Fruit fly (Drosophila melanogaster) whole organism, embryonic: Measurements from ENCODE around the gene spas.

Experiments used
- Aef1 ChIP-seq: fragments of 200-800 bp; sonication (Bioruptor generic); IDR thresholded peaks from 3 replicates; pipeline ENCODE4 v1.3.6; 2022; ENCODE audit warnings: missing biosample characterization, missing genetic modification characterization
- BtbVII ChIP-seq: fragments of 200-800 bp; sonication (Bioruptor generic); optimal IDR thresholded peaks from 3 replicates; lab custom pipeline; 2017; ENCODE audit warnings: missing biosample characterization, mild to moderate bottlenecking, missing genetic modification characterization
- CG10267 ChIP-seq: fragments of 200-800 bp; sonication (Bioruptor generic); optimal IDR thresholded peaks from 2 replicates; lab custom pipeline; 2018; ENCODE audit warnings: missing biosample characterization, mild to moderate bottlenecking, missing genetic modification characterization, moderate library complexity
- CG11456 ChIP-seq: fragments of 200-800 bp; sonication (Bioruptor generic); IDR thresholded peaks from 3 replicates; pipeline ENCODE4 v1.3.6; 2022; ENCODE audit warnings: missing biosample characterization, missing genetic modification characterization
- CG12769 ChIP-seq: fragments of 200-800 bp; sonication (Bioruptor generic); optimal IDR thresholded peaks from 2 replicates; lab custom pipeline; 2019; ENCODE audit warnings: missing biosample characterization, mild to moderate bottlenecking, missing genetic modification characterization, moderate library complexity
- CG13424 ChIP-seq: fragments of 200-800 bp; sonication (Bioruptor generic); optimal IDR thresholded peaks from 2 replicates; lab custom pipeline; 2019; ENCODE audit warnings: missing biosample characterization, mild to moderate bottlenecking, missing genetic modification characterization, moderate library complexity
- CG13775 ChIP-seq: fragments of 200-800 bp; sonication (Bioruptor generic); optimal IDR thresholded peaks from 3 replicates; lab custom pipeline; 2017; ENCODE audit warnings: missing biosample characterization, mild to moderate bottlenecking, missing genetic modification characterization
- CG16779 ChIP-seq: fragments of 200-800 bp; sonication (Bioruptor generic); IDR thresholded peaks from 2 replicates; pipeline ENCODE4 v1.3.6; 2022; ENCODE audit warnings: missing biosample characterization, missing genetic modification characterization
- CG16815 ChIP-seq: fragments of 200-800 bp; sonication (Bioruptor generic); optimal IDR thresholded peaks from 3 replicates; lab custom pipeline; 2017; ENCODE audit warnings: missing biosample characterization, mild to moderate bottlenecking, missing genetic modification characterization
- CG17829 ChIP-seq: fragments of 200-800 bp; optimal IDR thresholded peaks from 2 replicates; lab custom pipeline; 2019; ENCODE audit warnings: missing biosample characterization, mild to moderate bottlenecking, missing genetic modification characterization, moderate library complexity
- CG2678 ChIP-seq: fragments of 200-800 bp; sonication (Bioruptor generic); optimal IDR thresholded peaks from 3 replicates; lab custom pipeline; 2019; ENCODE audit warnings: missing biosample characterization, mild to moderate bottlenecking, missing genetic modification characterization, moderate library complexity
- CG34422 ChIP-seq: fragments of 200-800 bp; sonication (Bioruptor generic); IDR thresholded peaks from 3 replicates; pipeline ENCODE4 v1.3.6; 2022; ENCODE audit warnings: missing biosample characterization, missing genetic modification characterization
- CG3726 ChIP-seq: fragments of 200-800 bp; sonication (Bioruptor generic); IDR thresholded peaks from 3 replicates; pipeline ENCODE4, ENCODE4 v1.3.6; 2022; ENCODE audit warnings: missing biosample characterization, missing genetic modification characterization
- CG4282 ChIP-seq: fragments of 200-800 bp; sonication (Bioruptor generic); optimal IDR thresholded peaks from 2 replicates; lab custom pipeline; 2016; ENCODE audit warnings: missing biosample characterization, missing genetic modification characterization
- CG5245 ChIP-seq: fragments of 200-800 bp; sonication (Bioruptor generic); optimal IDR thresholded peaks from 3 replicates; lab custom pipeline; 2016; ENCODE audit warnings: missing biosample characterization, missing genetic modification characterization
- CG5953 ChIP-seq: fragments of 200-800 bp; sonication (Bioruptor generic); IDR thresholded peaks from 2 replicates; pipeline ENCODE4 v1.3.6; 2022; ENCODE audit warnings: missing biosample characterization, missing genetic modification characterization
- CG7357 ChIP-seq: fragments of 200-800 bp; sonication (Bioruptor generic); IDR thresholded peaks from 3 replicates; pipeline ENCODE4 v1.3.6; 2022; ENCODE audit warnings: missing biosample characterization, missing genetic modification characterization
- CG7372 ChIP-seq: fragments of 200-800 bp; sonication (Bioruptor generic); IDR thresholded peaks from 2 replicates; pipeline ENCODE4 v1.3.6; 2022; ENCODE audit warnings: missing biosample characterization, missing genetic modification characterization
- CG7987 ChIP-seq: fragments of 200-800 bp; sonication (Bioruptor generic); optimal IDR thresholded peaks from 2 replicates; lab custom pipeline; 2018; ENCODE audit warnings: missing biosample characterization, mild to moderate bottlenecking, missing genetic modification characterization, moderate library complexity
- CG8388 ChIP-seq: fragments of 200-800 bp; sonication (Bioruptor generic); optimal IDR thresholded peaks from 2 replicates; lab custom pipeline; 2019; ENCODE audit warnings: missing biosample characterization, mild to moderate bottlenecking, missing genetic modification characterization, moderate library complexity
- CG8924 ChIP-seq: fragments of 200-800 bp; optimal IDR thresholded peaks from 3 replicates; lab custom pipeline; 2019; ENCODE audit warnings: missing biosample characterization, mild to moderate bottlenecking, missing genetic modification characterization, moderate library complexity
- CrebB ChIP-seq: fragments of 200-800 bp; sonication (Bioruptor generic); optimal IDR thresholded peaks from 3 replicates; lab custom pipeline; 2018; ENCODE audit warnings: missing biosample characterization, mild to moderate bottlenecking, missing genetic modification characterization
- E2f2 ChIP-seq: fragments of 200-800 bp; sonication (Bioruptor generic); IDR thresholded peaks from 2 replicates; pipeline ENCODE4 v1.3.6; 2022; ENCODE audit warnings: missing biosample characterization, missing genetic modification characterization
- Fer2 ChIP-seq: fragments of 200-800 bp; sonication (Bioruptor generic); optimal IDR thresholded peaks from 2 replicates; lab custom pipeline; 2018; ENCODE audit warnings: missing biosample characterization, mild to moderate bottlenecking, missing genetic modification characterization, moderate library complexity
- HLH54F ChIP-seq: fragments of 200-800 bp; sonication (Bioruptor generic); optimal IDR thresholded peaks from 3 replicates; lab custom pipeline; 2016; ENCODE audit warnings: missing biosample characterization, missing genetic modification characterization
- Hmx ChIP-seq: fragments of 200-800 bp; sonication (Bioruptor generic); optimal IDR thresholded peaks from 2 replicates; lab custom pipeline; 2016; ENCODE audit warnings: missing biosample characterization, missing genetic modification characterization
- Lpt ChIP-seq: fragments of >200 bp; optimal IDR thresholded peaks from 2 replicates; lab custom pipeline; 2018; ENCODE audit warnings: missing biosample characterization, missing genetic modification characterization
- Rfx ChIP-seq: fragments of 200-800 bp; sonication (Bioruptor generic); IDR thresholded peaks from 2 replicates; pipeline ENCODE4 v1.3.6; 2022; ENCODE audit warnings: missing biosample characterization, missing genetic modification characterization
- chm ChIP-seq: fragments of 200-800 bp; sonication (Bioruptor generic); IDR thresholded peaks from 2 replicates; pipeline ENCODE4 v1.3.6; 2022; ENCODE audit warnings: missing biosample characterization, missing genetic modification characterization
- crp ChIP-seq, 2 experiments: fragments of 200-800 bp; sonication (Bioruptor generic); optimal IDR thresholded peaks; 2 replicates in 1 of 2; 3 replicates in 1 of 2; lab custom pipeline; 2017; ENCODE audit warnings: missing biosample characterization in 2 of 2, missing genetic modification characterization in 2 of 2, mild to moderate bottlenecking in 1 of 2, moderate library complexity in 1 of 2
- esg ChIP-seq: fragments of 200-800 bp; sonication (Bioruptor generic); conservative IDR thresholded peaks from 2 replicates; pipeline ENCODE4 v1.3.6; 2022; ENCODE audit warnings: missing biosample characterization, missing genetic modification characterization
- fd102C ChIP-seq: fragments of 200-800 bp; sonication (Bioruptor generic); optimal IDR thresholded peaks from 2 replicates; lab custom pipeline; 2018; ENCODE audit warnings: missing biosample characterization, mild to moderate bottlenecking, missing genetic modification characterization, moderate library complexity
- fru ChIP-seq: fragments of >200 bp; optimal IDR thresholded peaks from 2 replicates; lab custom pipeline; 2017
- gce ChIP-seq: fragments of 200-800 bp; sonication (Bioruptor generic); IDR thresholded peaks from 3 replicates; pipeline ENCODE4 v1.3.6; 2022; ENCODE audit warnings: missing biosample characterization, missing genetic modification characterization
- gcm2 ChIP-seq: fragments of 200-800 bp; sonication (Bioruptor generic); optimal IDR thresholded peaks from 2 replicates; lab custom pipeline; 2016; ENCODE audit warnings: missing biosample characterization, missing genetic modification characterization
- hkb ChIP-seq, 2 experiments: fragments of 200-800 bp in 1 of 2; fragments of >200 bp in 1 of 2; sonication (Bioruptor generic) in 1 of 2; IDR thresholded peaks in 1 of 2; optimal IDR thresholded peaks in 1 of 2; 2 replicates each; pipeline versions ENCODE4 v1.3.6 to Lab custom; 2017 to 2022; ENCODE audit warnings: missing biosample characterization in 1 of 2, missing genetic modification characterization in 1 of 2
- kay ChIP-seq: fragments of 200-800 bp; sonication (Bioruptor generic); optimal IDR thresholded peaks from 2 replicates; lab custom pipeline; 2016; ENCODE audit warnings: missing biosample characterization, missing genetic modification characterization
- lola ChIP-seq, 3 experiments: fragments of >200 bp in 2 of 3; fragments of 200-800 bp in 1 of 3; sonication (Bioruptor generic) in 1 of 3; optimal IDR thresholded peaks; 2 replicates each; lab custom pipeline; 2017 to 2019; ENCODE audit warnings: missing biosample characterization in 3 of 3, missing genetic modification characterization in 3 of 3, mild to moderate bottlenecking in 1 of 3, moderate library complexity in 1 of 3
- mirr ChIP-seq: fragments of 200-800 bp; sonication (Bioruptor generic); optimal IDR thresholded peaks from 3 replicates; lab custom pipeline; 2018; ENCODE audit warnings: missing biosample characterization, mild to moderate bottlenecking, missing genetic modification characterization
- nau ChIP-seq: fragments of 200-800 bp; sonication (Bioruptor generic); optimal IDR thresholded peaks from 3 replicates; lab custom pipeline; 2017; ENCODE audit warnings: missing biosample characterization, mild to moderate bottlenecking, missing genetic modification characterization, missing genetic modification reagents
- oc ChIP-seq: fragments of 200-800 bp; sonication (Bioruptor generic); optimal IDR thresholded peaks from 2 replicates; lab custom pipeline; 2018; ENCODE audit warnings: missing biosample characterization, mild to moderate bottlenecking, missing genetic modification characterization, moderate library complexity
- onecut ChIP-seq: fragments of 200-800 bp; sonication (Bioruptor generic); IDR thresholded peaks from 2 replicates; pipeline ENCODE4 v1.3.6; 2022; ENCODE audit warnings: missing biosample characterization, missing genetic modification characterization
- pan ChIP-seq, 4 experiments: fragments of >200 bp in 3 of 4; fragments of 200-800 bp in 1 of 4; sonication (Bioruptor generic) in 1 of 4; optimal IDR thresholded peaks in 3 of 4; IDR thresholded peaks in 1 of 4; 2 replicates each; pipeline versions ENCODE4 v1.3.6 to Lab custom; 2017 to 2022; ENCODE audit warnings: missing biosample characterization in 2 of 4, missing genetic modification characterization in 2 of 4, mixed read lengths in 1 of 4
- pb ChIP-seq: fragments of 200-800 bp; sonication (Bioruptor generic); optimal IDR thresholded peaks from 3 replicates; lab custom pipeline; 2016; ENCODE audit warnings: missing biosample characterization, missing genetic modification characterization
- peb ChIP-seq: fragments of 200-800 bp; sonication (Bioruptor generic); IDR thresholded peaks from 2 replicates; pipeline ENCODE4 v1.3.6; 2022; ENCODE audit warnings: missing biosample characterization, missing genetic modification characterization
- phol ChIP-seq: fragments of 200-800 bp; sonication (Bioruptor generic); optimal IDR thresholded peaks from 3 replicates; lab custom pipeline; 2018; ENCODE audit warnings: missing biosample characterization, mild to moderate bottlenecking, missing genetic modification characterization, moderate library complexity
- pnt ChIP-seq: fragments of 200-800 bp; sonication (Bioruptor generic); optimal IDR thresholded peaks from 3 replicates; lab custom pipeline; 2016; ENCODE audit warnings: missing biosample characterization, missing genetic modification characterization
- scrt ChIP-seq: fragments of 200-800 bp; sonication (Bioruptor generic); optimal IDR thresholded peaks from 2 replicates; lab custom pipeline; 2018; ENCODE audit warnings: missing biosample characterization, mild to moderate bottlenecking, missing genetic modification characterization, moderate library complexity
- so ChIP-seq: fragments of 200-800 bp; sonication (Bioruptor generic); IDR thresholded peaks from 3 replicates; pipeline ENCODE4 v1.3.6; 2022; ENCODE audit warnings: missing biosample characterization, missing genetic modification characterization
- unc-4 ChIP-seq: fragments of 200-800 bp; sonication (Bioruptor generic); IDR thresholded peaks from 2 replicates; pipeline ENCODE4 v1.3.6; 2022; ENCODE audit warnings: missing biosample characterization, missing genetic modification characterization; ENCODE audit not compliant: partially characterized antibody

The spas gene

DNA sequence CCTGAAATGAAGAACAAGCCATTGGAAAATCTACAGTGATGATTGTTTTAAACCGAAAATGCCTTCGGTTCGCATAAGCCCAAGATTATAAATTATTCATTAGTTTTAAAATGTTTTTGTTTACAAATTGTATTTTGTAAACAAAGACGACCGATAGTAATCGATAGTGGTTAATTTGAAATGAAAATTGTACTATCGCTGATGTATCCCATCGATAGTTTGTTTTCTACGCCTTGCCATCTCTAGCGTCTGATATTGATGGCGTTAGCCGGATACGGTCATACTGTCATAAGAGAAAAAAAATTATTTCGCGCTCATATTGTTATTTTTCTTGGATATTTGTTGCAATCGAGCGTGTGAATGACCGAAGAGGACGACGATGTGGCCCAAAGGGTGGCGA lies 20.0 kb downstream of the spas start, which contains the start of gene SMC1 (continued):
- TF ChIP-seq pnt (GFP tag; lab: Kevin White, UChicago) = no peak
- no peak for TF ChIP-seq CG4282
- no peak for TF ChIP-seq Lpt (GFP tag; lab: Kevin White, UChicago)
- no peak for TF ChIP-seq CG16815
- TF ChIP-seq peb (GFP tag; lab: Robert Waterston, UW) = no peak
- no peak; the same call in 2 of the 3 replicates for TF ChIP-seq CG34422 (GFP tag; lab: Robert Waterston, UW)
- TF ChIP-seq esg (GFP tag; lab: Robert Waterston, UW) = no peak
- TF ChIP-seq CG7372 (GFP tag; lab: Robert Waterston, UW) = peak; percentile 33; the same call in 1 of the 2 replicates
- TF ChIP-seq Rfx = peak; percentile 77; the same call in 1 of the 2 replicates
- peak; percentile 61 for TF ChIP-seq HLH54F (GFP tag; lab: Kevin White, UChicago)
- no peak for TF ChIP-seq gce (GFP tag; lab: Robert Waterston, UW)
- TF ChIP-seq CG7987 (GFP tag; lab: Kevin White, UChicago) = peak; percentile 0
- TF ChIP-seq CG13424 (tag; lab: Kevin White, UChicago) = peak; percentile 42
- no peak for TF ChIP-seq chm (GFP tag; lab: Robert Waterston, UW)
- no peak for TF ChIP-seq gcm2
- TF ChIP-seq CG12769 (tag; lab: Kevin White, UChicago) = peak; percentile 53
- no peak for TF ChIP-seq oc (tag; lab: Kevin White, UChicago)
- peak; percentile 24 for TF ChIP-seq CrebB (tag; lab: Kevin White, UChicago)
- TF ChIP-seq onecut (GFP tag; lab: Robert Waterston, UW) = peak; percentile 53
- TF ChIP-seq Hmx (GFP tag; lab: Kevin White, UChicago) = no peak
- TF ChIP-seq CG10267 (tag; lab: Kevin White, UChicago) = peak; percentile 56
- TF ChIP-seq Fer2 (tag; lab: Kevin White, UChicago) = peak; percentile 0
- TF ChIP-seq CG3726 (GFP tag; lab: Robert Waterston, UW) = no peak
- TF ChIP-seq CG11456 (GFP tag; lab: Robert Waterston, UW) = no peak
- 0 out of 2 replicates have a peak, but pooled peaks have one; percentile 36 for TF ChIP-seq CG16779
- TF ChIP-seq pan (optimal IDR thresholded peaks at IDR 0.05; lab: Kevin White, UChicago) = no peak
- TF ChIP-seq pan (GFP tag; optimal IDR thresholded peaks at IDR 0.05 in 1 of 2, IDR thresholded peaks at IDR 0.05 in 1 of 2) = peak in 1 of 2 experiments; percentile 44
- TF ChIP-seq CG13775 (GFP tag; lab: Kevin White, UChicago) = peak; percentile 18
- no peak for TF ChIP-seq fd102C (GFP tag; lab: Kevin White, UChicago)
- TF ChIP-seq phol (tag; lab: Kevin White, UChicago) = peak; percentile 83
- TF ChIP-seq Aef1 (GFP tag; lab: Robert Waterston, UW) = no peak
- TF ChIP-seq CG17829 (tag; lab: Kevin White, UChicago) = peak; percentile 68
- TF ChIP-seq hkb (optimal IDR thresholded peaks at IDR 0.05; lab: Kevin White, UChicago) = no peak
- no peak for TF ChIP-seq hkb (GFP tag; IDR thresholded peaks at IDR 0.05; lab: Robert Waterston, UW)
- no peak for TF ChIP-seq so
- peak; percentile 99 for TF ChIP-seq unc-4
- no peak for TF ChIP-seq CG8388 (GFP tag; lab: Kevin White, UChicago)
- TF ChIP-seq kay (GFP tag; lab: Kevin White, UChicago) = no peak
- TF ChIP-seq CG7357 = no peak
- no peak for TF ChIP-seq nau (GFP tag; lab: Kevin White, UChicago)
- TF ChIP-seq BtbVII (GFP tag; lab: Kevin White, UChicago) = no peak
- TF ChIP-seq scrt = no peak
- peak; percentile 55 for TF ChIP-seq CG8924 (tag; lab: Kevin White, UChicago)
- TF ChIP-seq pb (GFP tag; lab: Kevin White, UChicago) = no peak
- no peak for TF ChIP-seq lola (GFP tag; optimal IDR thresholded peaks at IDR 0.05; lab: Kevin White, UChicago)
- no peak for TF ChIP-seq fru (lab: Kevin White, UChicago)
- TF ChIP-seq crp (GFP tag; optimal IDR thresholded peaks at IDR 0.05; lab: Kevin White, UChicago) = peak in 1 of 2 experiments; percentile 25
- TF ChIP-seq CG5953 (GFP tag; lab: Robert Waterston, UW) = no peak
- TF ChIP-seq CG2678 (tag; lab: Kevin White, UChicago) = no peak
- peak; percentile 81 for TF ChIP-seq E2f2 (GFP tag; lab: Robert Waterston, UW)
- no peak for TF ChIP-seq CG5245
- no peak for TF ChIP-seq mirr (GFP tag; lab: Kevin White, UChicago)
